Fruit fly (Drosophila melanogaster): ENCODE measurements around the gene Herp.

The Herp gene

DNA sequence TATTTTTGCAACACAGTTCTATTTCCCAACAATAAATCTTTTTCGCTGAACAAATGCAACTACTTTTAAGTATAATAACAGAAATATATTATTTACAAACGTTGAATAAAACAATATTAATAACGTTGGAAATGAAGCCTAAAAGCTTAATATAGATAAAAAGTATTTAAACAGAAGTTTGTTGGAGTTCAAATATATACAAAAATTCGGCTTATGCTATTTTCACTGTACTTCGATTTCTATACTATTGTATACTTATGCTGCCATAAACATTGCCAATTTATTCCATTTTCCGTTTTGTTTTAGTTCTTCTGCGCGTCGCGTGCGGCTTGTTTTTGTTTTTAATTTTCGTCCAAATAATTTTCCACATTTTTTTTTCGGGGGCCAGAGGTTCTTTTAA, 21.0 kb upstream of the Herp start, which contains the start of gene CG7115:
TSS of gene CG7115 (plus strand) at position 301 of the 400 bp plus-strand sequence.
- TF ChIP-seq Pif1B (GFP tag; optimal IDR thresholded peaks at IDR 0.05) (no peak), D1 (tag; optimal IDR thresholded peaks at IDR 0.05) (no peak)

DNA sequence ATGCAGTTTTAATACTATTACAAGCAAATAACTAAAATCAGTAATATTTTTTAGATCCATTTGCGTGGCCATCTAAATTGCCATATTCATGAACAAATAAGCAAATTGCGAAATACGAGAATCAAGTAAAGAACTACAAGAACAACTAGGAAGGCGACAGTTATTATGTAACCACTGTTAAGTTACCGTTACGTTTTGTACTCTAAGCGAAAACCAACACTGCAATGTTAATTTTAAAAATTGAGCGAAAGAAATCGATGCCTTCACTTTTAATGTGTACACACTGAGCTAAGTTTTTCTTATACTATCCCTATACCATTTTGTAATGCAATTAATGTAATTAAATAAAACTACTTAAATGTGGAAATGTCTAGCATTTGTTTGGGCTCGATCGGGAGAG, 20.6 kb upstream of the Herp start:
- no peak for TF ChIP-seq Pif1B (GFP tag; optimal IDR thresholded peaks at IDR 0.05)
- no peak for TF ChIP-seq gl (tag; optimal IDR thresholded peaks at IDR 0.05)
- no peak for TF ChIP-seq CG10348 (GFP tag; IDR thresholded peaks at IDR 0.05)
- no peak for TF ChIP-seq EcR (GFP tag; optimal IDR thresholded peaks at IDR 0.05)
- TF ChIP-seq CG32121 (GFP tag; IDR thresholded peaks at IDR 0.05), result no peak
- TF ChIP-seq CG8301 (tag; optimal IDR thresholded peaks at IDR 0.05), result no peak
- TF ChIP-seq CG4496 (GFP tag; IDR thresholded peaks at IDR 0.05), result no peak
- no peak for TF ChIP-seq CG17806 (tag; optimal IDR thresholded peaks at IDR 0.05)

- TF ChIP-seq fd96Ca (GFP tag; IDR thresholded peaks at IDR 0.05) (0 out of 3 replicates have a peak, but pooled peaks have one; percentile 14), CG8159 (tag; optimal IDR thresholded peaks at IDR 0.05) (no peak), CG13204 (GFP tag; optimal IDR thresholded peaks at IDR 0.05) (no peak), CG9948 (tag; optimal IDR thresholded peaks at IDR 0.05) (no peak), Pif1B (GFP tag; optimal IDR thresholded peaks at IDR 0.05) (no peak), EcR (GFP tag; optimal IDR thresholded peaks at IDR 0.05) (peak; percentile 47), CG32121 (GFP tag; IDR thresholded peaks at IDR 0.05) (0 out of 2 replicates have a peak, but pooled peaks have one; percentile 11)
Measured at dm6 chr2L:7813357-7813756, 13.5 kb upstream of the Herp start.

- TF ChIP-seq EcR (GFP tag; optimal IDR thresholded peaks at IDR 0.05), result no peak
- no peak for TF ChIP-seq CG13204 (GFP tag; optimal IDR thresholded peaks at IDR 0.05)
- peak; percentile 3 for TF ChIP-seq CG8301 (tag; optimal IDR thresholded peaks at IDR 0.05)
- no peak for TF ChIP-seq Snoo (tag; optimal IDR thresholded peaks at IDR 0.05)
- TF ChIP-seq CG9948 (tag; optimal IDR thresholded peaks at IDR 0.05), result no peak
- TF ChIP-seq CG14655 (GFP tag; optimal IDR thresholded peaks at IDR 0.05), result peak; percentile 7
Measured at dm6 chr2L:7812555-7813339, 12.9 kb upstream of the Herp start.

DNA sequence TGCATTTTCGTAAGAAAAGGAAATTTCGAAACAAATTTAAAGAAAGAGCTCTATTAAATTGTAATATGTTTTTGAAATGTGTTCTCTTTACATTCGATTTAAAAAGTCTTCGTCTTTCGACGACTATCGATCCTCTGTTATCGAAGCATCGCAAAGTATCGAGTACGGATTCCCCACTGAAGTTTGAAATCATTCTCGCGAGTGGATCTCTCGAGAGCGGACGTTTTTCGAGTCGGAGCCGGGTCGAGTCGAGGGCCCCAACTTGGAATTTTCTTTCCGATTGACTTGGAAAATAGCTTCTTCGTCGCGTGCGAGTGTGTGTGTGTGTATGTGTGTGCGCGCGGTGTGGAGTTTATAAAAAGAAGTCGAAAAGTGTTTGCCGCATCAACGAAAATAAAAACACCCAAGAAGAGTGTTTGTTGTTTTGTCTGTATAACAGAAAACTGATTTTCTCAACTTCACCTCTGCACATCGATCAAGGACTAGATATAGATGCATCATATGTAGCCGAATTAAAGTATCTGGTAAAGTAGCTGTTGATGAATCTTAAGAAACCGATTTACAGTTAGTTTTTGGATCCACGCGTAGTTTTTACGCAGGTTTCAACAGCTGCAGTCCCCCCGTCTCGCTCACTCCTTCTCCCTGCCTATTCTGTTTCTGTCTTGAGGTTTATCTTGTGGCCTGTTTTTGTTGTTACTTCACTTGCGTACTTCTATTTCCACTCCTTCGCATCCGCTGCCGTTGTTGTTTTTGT, 11.6 kb upstream of the Herp start, which contains the start of gene LanB1:
TSS of gene LanB1 (plus strand) at position 190 of the 754 bp plus-strand sequence.
- TF ChIP-seq CG10348 (GFP tag; IDR thresholded peaks at IDR 0.05) (no peak), CG14655 (GFP tag; optimal IDR thresholded peaks at IDR 0.05) (no peak), CG8301 (tag; optimal IDR thresholded peaks at IDR 0.05) (peak; percentile 7), Ets98B (GFP tag; IDR thresholded peaks at IDR 0.05) (no peak; the same call in 1 of the 2 replicates), CG17806 (tag; optimal IDR thresholded peaks at IDR 0.05) (no peak), Pif1B (GFP tag; optimal IDR thresholded peaks at IDR 0.05) (no peak), CG12605 (GFP tag; IDR thresholded peaks at IDR 0.05) (peak; percentile 48; the same call in 1 of the 2 replicates), CG8159 (tag; optimal IDR thresholded peaks at IDR 0.05) (no peak), gl (tag; optimal IDR thresholded peaks at IDR 0.05) (no peak), CG4496 (GFP tag; IDR thresholded peaks at IDR 0.05) (peak; percentile 28; the same call in 1 of the 3 replicates), EcR (GFP tag; optimal IDR thresholded peaks at IDR 0.05) (peak; percentile 0), CG15710 (tag; optimal IDR thresholded peaks at IDR 0.05) (no peak), Snoo (tag; optimal IDR thresholded peaks at IDR 0.05) (no peak), Pif1A (GFP tag; optimal IDR thresholded peaks at IDR 0.05) (no peak), D1 (tag; optimal IDR thresholded peaks at IDR 0.05) (no peak), fd96Ca (GFP tag; IDR thresholded peaks at IDR 0.05) (no peak; the same call in 2 of the 3 replicates), CG32121 (GFP tag; IDR thresholded peaks at IDR 0.05) (peak; percentile 28; the same call in 1 of the 2 replicates), CG13204 (GFP tag; optimal IDR thresholded peaks at IDR 0.05) (peak; percentile 3)

DNA sequence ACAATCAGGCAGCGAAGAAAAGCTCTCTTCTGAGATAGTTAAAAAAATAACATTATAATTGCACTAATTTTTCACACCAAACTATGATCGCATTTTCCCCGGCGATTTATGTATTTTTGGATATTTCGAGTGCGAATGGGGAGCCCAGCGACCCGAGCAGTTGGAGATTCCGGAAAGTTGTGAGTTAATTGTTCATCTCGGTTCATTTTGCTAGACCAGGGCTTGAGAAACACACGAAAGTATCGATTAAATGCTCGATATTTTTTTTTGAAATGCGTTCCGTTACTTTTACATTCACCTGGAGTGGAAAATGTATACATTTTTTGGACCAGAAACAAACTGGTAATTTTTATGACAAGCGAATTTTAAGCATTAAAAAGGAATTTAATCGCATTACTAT, 10.7 kb upstream of the Herp start, which contains the start of gene Cdc14:
TSS of gene Cdc14 (minus strand) at position 185 of the 400 bp plus-strand sequence.
- no peak for TF ChIP-seq CG8301 (tag; optimal IDR thresholded peaks at IDR 0.05)
- peak; percentile 16 for TF ChIP-seq Pif1B (GFP tag; optimal IDR thresholded peaks at IDR 0.05)
- peak; percentile 17 for TF ChIP-seq EcR (GFP tag; optimal IDR thresholded peaks at IDR 0.05)
- no peak for TF ChIP-seq fd96Ca (GFP tag; IDR thresholded peaks at IDR 0.05)
- peak; percentile 18; the same call in 1 of the 2 replicates for TF ChIP-seq Ets98B (GFP tag; IDR thresholded peaks at IDR 0.05)
- TF ChIP-seq CG13204 (GFP tag; optimal IDR thresholded peaks at IDR 0.05), result no peak

dm6 chr2L:7809699-7810088, 9.8 kb upstream of the Herp start:
- no peak for TF ChIP-seq CG9948 (tag; optimal IDR thresholded peaks at IDR 0.05)
- TF ChIP-seq CG4496 (GFP tag; IDR thresholded peaks at IDR 0.05), result peak; percentile 11; the same call in 1 of the 3 replicates
- no peak for TF ChIP-seq Snoo (tag; optimal IDR thresholded peaks at IDR 0.05)
- no peak for TF ChIP-seq CG8301 (tag; optimal IDR thresholded peaks at IDR 0.05)
- no peak for TF ChIP-seq CG17806 (tag; optimal IDR thresholded peaks at IDR 0.05)
- no peak for TF ChIP-seq D1 (tag; optimal IDR thresholded peaks at IDR 0.05)
- no peak; the same call in 2 of the 3 replicates for TF ChIP-seq fd96Ca (GFP tag; IDR thresholded peaks at IDR 0.05)
- no peak for TF ChIP-seq CG34367 (tag; optimal IDR thresholded peaks at IDR 0.05)
- peak; percentile 65 for TF ChIP-seq CG32121 (GFP tag; IDR thresholded peaks at IDR 0.05)
- peak; percentile 69; the same call in 1 of the 2 replicates for TF ChIP-seq CG12605 (GFP tag; IDR thresholded peaks at IDR 0.05)
- peak; percentile 79 for TF ChIP-seq Ets98B (GFP tag; IDR thresholded peaks at IDR 0.05)
- TF ChIP-seq CG13204 (GFP tag; optimal IDR thresholded peaks at IDR 0.05), result peak; percentile 63
- TF ChIP-seq CG8159 (tag; optimal IDR thresholded peaks at IDR 0.05), result no peak
- no peak for TF ChIP-seq CG14655 (GFP tag; optimal IDR thresholded peaks at IDR 0.05)
- TF ChIP-seq gl (tag; optimal IDR thresholded peaks at IDR 0.05), result no peak
- TF ChIP-seq EcR (GFP tag; optimal IDR thresholded peaks at IDR 0.05), result peak; percentile 75
- TF ChIP-seq rn (GFP tag; IDR thresholded peaks at IDR 0.05), result no peak
- TF ChIP-seq CG15710 (tag; optimal IDR thresholded peaks at IDR 0.05), result no peak
- TF ChIP-seq Pif1B (GFP tag; optimal IDR thresholded peaks at IDR 0.05), result peak; percentile 5
- no peak for TF ChIP-seq Pif1A (GFP tag; optimal IDR thresholded peaks at IDR 0.05)
- no peak for TF ChIP-seq CG10348 (GFP tag; IDR thresholded peaks at IDR 0.05)
